Fruit fly (Drosophila melanogaster) whole organism: ENCODE data around the gene Kr-h1.
A peak's percentile ranks its signal among the peaks of the same experiment; 100 is the strongest.

ENCODE experiments used
- CG8478 ChIP-seq: fragments of >200 bp; optimal IDR thresholded peaks from 2 replicates; lab custom pipeline; 2018; ENCODE audit warnings: inconsistent platforms
- Dll ChIP-seq: fragments of >200 bp; optimal IDR thresholded peaks from 2 replicates; lab custom pipeline; 2017
- EcR ChIP-seq, 2 experiments: fragments of >200 bp; optimal IDR thresholded peaks; 2 replicates each; lab custom pipeline; 2017; ENCODE audit warnings: missing biosample characterization in 2 of 2, missing genetic modification characterization in 2 of 2, missing genetic modification reagents in 2 of 2
- pan ChIP-seq: fragments of >200 bp; optimal IDR thresholded peaks from 2 replicates; lab custom pipeline; 2017
- psq ChIP-seq: fragments of >200 bp; optimal IDR thresholded peaks from 2 replicates; lab custom pipeline; 2017
- usp ChIP-seq: fragments of >200 bp; optimal IDR thresholded peaks from 2 replicates; lab custom pipeline; 2017; ENCODE audit warnings: missing biosample characterization, missing genetic modification characterization, mixed read lengths

Gene Kr-h1

DNA sequence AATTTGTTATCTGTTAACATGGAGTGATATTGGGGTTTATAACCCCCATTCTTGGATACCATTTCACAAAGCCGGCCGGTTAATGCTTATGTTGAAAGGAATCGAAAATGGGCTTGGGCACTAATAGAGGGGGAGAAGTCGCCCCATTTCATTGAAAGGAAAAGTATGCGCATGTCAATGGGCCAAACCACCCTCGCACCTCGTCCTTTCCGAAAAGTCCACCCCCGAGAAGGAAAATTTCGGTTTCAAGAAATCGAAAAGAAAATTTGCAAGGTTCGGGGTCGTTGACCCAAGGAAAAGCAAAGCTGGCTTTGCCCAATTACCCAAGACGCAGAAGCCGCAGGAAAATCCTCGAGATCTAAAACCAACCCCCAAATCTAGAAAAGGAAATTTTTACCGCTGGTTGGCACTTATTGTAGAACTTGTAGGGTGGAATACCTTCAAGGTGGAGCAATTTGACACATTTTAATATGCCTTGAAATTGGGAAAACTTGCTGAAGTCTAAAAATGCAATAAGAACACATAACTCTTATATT lies 5.5 kb upstream of the Kr-h1 start:
- TF ChIP-seq EcR (GFP tag; optimal IDR thresholded peaks at IDR 0.05; lab: Kevin White, UChicago), result peak in 1 of 2 experiments; percentile 16
- TF ChIP-seq psq (lab: Kevin White, UChicago), result no peak

DNA sequence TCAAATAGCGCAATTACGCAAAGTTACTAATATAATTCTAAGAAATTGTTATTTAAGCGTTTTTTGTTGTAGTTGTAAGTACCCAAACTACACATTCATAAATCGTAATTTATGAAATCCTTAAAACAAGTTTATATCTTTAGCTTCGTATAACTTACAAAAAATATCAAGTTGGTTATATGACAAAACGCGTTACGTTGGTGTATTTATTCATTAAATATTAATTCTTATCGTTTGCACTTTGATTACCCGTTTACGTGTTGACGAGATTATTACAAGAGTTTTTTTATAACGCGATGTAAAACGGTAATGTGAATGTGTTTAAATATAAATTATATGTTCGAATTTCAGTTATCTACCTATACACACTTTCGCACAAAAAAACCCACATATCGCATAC lies 4.8 kb upstream of the Kr-h1 start:
- no peak for TF ChIP-seq usp (GFP tag; lab: Kevin White, UChicago)
- TF ChIP-seq psq (lab: Kevin White, UChicago), result no peak
- TF ChIP-seq pan (lab: Kevin White, UChicago), result no peak
- TF ChIP-seq CG8478 (lab: Kevin White, UChicago), result no peak
- no peak for TF ChIP-seq EcR (GFP tag; optimal IDR thresholded peaks at IDR 0.05; lab: Kevin White, UChicago)
- TF ChIP-seq Dll (lab: Kevin White, UChicago), result no peak

DNA sequence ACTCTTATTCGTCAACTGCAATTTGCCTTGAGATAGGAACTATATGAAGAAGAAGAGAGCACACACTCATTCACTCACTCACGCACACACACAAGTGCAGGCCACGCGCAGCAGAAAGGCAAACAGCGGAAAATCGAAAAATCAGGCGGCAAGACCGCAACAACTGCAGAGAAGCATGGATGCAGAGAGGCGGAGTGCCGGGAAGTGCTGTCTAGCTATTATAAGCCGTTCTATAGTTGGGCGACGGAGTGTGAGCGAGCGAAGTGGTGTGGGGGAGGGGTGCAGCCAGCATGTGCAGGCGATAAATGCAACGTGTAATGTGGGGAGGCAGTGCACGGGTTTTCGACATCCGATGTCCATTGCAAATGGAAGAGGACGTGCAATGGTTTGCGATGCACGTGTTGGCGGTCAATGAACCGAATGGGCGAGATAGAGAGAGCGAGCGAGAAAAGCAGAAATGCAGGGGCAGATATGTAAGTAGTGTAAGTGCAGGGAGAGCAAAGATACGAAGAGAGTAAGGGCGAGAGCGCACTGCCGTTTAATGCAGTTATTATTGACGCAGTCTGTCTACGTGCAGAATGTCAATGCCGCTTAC lies 3.5 kb upstream of the Kr-h1 start:
- TF ChIP-seq usp (GFP tag; lab: Kevin White, UChicago), result no peak
- peak; percentile 99 to 100 for TF ChIP-seq EcR (GFP tag; optimal IDR thresholded peaks at IDR 0.05; lab: Kevin White, UChicago)

DNA sequence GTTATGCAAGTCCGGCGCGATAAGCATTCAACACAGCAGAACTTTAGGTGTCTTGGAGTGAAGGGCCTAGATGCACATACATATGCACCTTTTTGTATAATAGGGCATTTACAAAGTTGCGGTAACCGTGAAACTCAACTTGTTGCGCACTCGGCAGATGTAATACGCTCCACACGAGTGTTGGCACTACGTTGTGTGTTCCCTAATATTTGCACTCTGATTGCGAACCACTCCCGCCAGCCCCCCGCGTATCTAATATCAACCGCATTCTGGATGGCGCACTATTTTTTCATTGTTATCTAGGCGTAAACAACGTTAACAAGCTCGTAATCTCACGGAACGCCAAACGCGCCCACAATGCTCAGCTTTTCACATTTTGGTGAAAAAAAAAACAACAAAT lies 2.1 kb upstream of the Kr-h1 start:
- TF ChIP-seq CG8478 (lab: Kevin White, UChicago) (no peak), usp (GFP tag; lab: Kevin White, UChicago) (no peak), psq (lab: Kevin White, UChicago) (no peak), pan (lab: Kevin White, UChicago) (no peak), Dll (lab: Kevin White, UChicago) (no peak), EcR (GFP tag; optimal IDR thresholded peaks at IDR 0.05; lab: Kevin White, UChicago) (no peak)

DNA sequence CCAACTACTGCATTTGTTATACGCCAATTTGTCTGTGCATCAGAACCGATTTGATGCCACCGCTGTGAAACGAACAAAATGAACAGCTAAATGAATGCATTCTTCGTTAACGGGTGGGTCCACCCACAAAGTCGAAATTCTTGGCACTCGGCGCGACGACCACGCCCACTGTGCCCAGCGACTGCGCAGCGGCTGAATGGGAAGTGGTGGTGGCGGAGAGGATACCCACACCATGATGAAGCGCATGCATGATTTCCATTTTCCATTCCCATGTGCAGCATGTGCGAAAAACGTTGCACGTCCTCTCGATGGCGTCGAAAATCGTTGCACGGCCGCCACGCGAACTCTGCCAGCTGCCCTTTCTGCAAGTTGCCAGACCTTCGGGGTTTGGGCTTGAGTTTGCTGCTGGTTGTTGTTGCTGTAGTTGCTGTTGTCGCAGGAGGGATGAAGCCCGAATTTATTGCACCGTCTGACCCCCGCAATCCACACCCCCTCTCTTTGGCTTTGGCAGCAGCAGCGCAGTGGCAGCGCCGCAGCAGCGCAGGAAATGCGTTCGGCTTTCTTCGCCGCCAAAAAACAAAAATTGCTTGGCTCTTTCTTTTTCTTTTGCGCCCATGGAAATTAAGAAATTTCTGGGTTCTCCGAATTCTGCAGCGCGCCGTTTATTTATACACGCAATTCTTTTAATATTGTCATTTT lies 1.1 kb upstream of the Kr-h1 start:
- TF ChIP-seq usp (GFP tag; lab: Kevin White, UChicago) (no peak), EcR (GFP tag; optimal IDR thresholded peaks at IDR 0.05; lab: Kevin White, UChicago) (peak in 1 of 2 experiments; percentile 71)

DNA sequence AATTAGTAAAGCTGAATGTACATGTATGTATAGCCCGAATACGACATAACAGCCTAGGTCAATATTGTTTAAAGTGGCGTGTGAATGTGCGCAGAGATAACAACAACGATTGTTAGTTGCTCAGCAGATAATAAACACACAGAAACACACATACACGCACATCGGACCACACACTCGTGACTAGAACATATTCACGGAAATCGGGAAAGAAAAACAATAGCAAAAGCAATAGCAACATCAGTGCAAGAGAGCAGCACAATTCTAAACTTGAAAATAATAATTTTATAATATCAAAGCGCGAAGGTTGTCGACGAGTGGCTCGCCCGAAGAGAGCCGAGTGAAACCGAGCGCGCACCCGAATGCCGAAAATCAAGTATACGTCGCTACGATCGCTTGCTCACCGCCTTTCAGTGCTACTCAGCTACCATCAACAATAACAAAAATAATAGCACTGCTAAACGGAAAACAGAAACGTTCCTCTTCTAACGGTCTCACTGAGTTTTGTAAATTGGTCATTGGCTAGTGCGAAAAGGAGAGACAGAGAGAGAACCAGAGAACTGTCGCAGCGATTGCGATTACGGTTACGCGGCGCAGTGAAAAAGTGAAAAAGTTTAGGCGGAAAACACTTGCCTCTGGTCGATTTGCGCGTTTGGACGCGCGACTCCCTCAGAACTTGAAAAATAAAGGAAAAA lies 679 bp downstream of the Kr-h1 start:
- TF ChIP-seq Dll (lab: Kevin White, UChicago) (no peak), usp (GFP tag; lab: Kevin White, UChicago) (no peak), EcR (GFP tag; optimal IDR thresholded peaks at IDR 0.05; lab: Kevin White, UChicago) (no peak), CG8478 (lab: Kevin White, UChicago) (no peak), pan (lab: Kevin White, UChicago) (no peak), psq (lab: Kevin White, UChicago) (no peak)

DNA sequence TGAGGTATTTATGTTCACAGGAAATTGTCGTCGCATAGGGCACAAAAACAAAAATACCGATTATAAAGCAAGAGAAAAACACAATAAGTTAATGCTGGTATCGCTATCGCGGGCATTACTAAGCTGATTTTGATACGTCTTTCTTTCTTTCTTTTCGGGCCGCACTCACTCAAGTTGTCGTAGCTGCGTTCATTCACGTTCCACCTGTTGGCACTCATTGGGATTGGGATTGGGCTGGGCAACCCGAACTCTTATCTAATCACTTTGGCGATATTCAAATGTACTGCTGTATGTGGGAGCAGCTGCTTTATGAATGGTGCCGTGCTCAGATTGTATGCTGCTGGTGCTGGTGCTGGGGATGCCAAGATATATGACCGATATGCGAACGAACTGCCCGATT lies 2.3 kb downstream of the Kr-h1 start:
- TF ChIP-seq usp (GFP tag; lab: Kevin White, UChicago), result no peak

DNA sequence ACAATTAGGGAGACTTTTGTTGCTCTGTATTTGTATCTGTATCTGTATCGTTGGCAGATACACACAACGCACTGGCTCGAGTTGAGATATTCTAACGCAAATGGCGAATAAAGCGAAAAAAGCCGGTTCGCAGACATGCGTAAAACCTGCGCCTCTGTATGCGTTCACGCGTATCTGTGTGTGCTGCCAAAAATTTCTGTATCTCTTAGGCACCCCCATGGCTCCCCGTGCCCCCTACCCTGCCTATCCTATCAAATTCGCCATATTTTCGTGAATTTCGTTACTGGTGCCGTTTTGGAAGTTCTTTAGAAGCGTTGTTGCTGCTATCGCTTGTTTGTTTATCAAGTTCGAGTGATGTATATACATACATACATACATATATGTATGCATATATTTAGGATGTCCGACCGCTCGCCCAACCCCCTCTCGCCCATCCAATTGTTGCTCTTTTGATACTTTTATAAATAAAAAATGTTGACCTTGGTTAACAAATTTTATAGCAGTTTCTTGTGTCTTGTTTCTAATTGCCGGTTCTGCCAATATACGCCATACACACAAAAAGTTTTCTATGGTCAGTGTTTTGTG lies 3.4 kb downstream of the Kr-h1 start:
- TF ChIP-seq pan (lab: Kevin White, UChicago) (no peak), EcR (GFP tag; optimal IDR thresholded peaks at IDR 0.05; lab: Kevin White, UChicago) (no peak), psq (lab: Kevin White, UChicago) (no peak), CG8478 (lab: Kevin White, UChicago) (no peak), Dll (lab: Kevin White, UChicago) (no peak), usp (GFP tag; lab: Kevin White, UChicago) (no peak)

DNA sequence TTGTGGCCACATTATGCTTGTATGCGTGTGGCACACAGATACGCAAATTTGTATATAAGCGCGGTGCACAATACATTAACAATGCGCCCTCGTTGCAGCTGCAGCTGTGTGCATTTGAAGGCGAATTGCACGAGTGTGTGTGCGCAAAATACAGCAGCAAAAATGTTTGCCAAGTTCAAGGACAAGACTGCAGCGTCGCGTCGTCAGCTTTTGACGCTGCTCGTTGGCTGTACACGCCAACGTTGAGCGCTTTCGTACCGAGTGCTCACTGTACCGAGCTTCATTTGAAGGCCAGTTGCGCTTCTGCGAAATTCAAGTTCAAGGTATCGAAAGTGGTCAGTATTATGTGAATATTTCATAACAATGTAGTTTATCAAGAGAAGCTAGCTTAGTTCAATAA lies 4.4 kb downstream of the Kr-h1 start:
- no peak for TF ChIP-seq pan (lab: Kevin White, UChicago)
- no peak for TF ChIP-seq usp (GFP tag; lab: Kevin White, UChicago)
- no peak for TF ChIP-seq CG8478 (lab: Kevin White, UChicago)
- no peak for TF ChIP-seq Dll (lab: Kevin White, UChicago)
- no peak for TF ChIP-seq EcR (GFP tag; optimal IDR thresholded peaks at IDR 0.05; lab: Kevin White, UChicago)
- no peak for TF ChIP-seq psq (lab: Kevin White, UChicago)

DNA sequence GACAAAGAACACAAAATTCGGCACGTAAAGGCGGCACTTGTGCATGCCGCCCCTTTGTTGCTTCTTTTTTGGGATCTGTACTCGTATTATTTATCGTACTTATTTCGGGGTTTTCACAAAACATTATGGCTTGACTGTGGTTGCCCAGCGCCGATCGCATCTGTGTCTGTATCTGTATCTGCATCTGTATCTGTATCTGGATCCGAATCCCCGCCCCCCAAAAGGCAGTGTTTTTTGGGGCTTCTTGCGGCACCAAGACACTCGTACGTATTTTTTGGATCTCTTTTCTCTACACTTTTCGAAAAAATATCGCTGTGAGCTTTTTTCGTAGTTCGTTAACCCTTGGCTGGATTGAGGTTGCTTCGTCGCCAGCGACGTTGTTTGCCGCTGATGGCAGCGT lies 5.3 kb downstream of the Kr-h1 start:
- TF ChIP-seq EcR (GFP tag; optimal IDR thresholded peaks at IDR 0.05; lab: Kevin White, UChicago) (peak in 1 of 2 experiments; percentile 55), CG8478 (lab: Kevin White, UChicago) (no peak)

DNA sequence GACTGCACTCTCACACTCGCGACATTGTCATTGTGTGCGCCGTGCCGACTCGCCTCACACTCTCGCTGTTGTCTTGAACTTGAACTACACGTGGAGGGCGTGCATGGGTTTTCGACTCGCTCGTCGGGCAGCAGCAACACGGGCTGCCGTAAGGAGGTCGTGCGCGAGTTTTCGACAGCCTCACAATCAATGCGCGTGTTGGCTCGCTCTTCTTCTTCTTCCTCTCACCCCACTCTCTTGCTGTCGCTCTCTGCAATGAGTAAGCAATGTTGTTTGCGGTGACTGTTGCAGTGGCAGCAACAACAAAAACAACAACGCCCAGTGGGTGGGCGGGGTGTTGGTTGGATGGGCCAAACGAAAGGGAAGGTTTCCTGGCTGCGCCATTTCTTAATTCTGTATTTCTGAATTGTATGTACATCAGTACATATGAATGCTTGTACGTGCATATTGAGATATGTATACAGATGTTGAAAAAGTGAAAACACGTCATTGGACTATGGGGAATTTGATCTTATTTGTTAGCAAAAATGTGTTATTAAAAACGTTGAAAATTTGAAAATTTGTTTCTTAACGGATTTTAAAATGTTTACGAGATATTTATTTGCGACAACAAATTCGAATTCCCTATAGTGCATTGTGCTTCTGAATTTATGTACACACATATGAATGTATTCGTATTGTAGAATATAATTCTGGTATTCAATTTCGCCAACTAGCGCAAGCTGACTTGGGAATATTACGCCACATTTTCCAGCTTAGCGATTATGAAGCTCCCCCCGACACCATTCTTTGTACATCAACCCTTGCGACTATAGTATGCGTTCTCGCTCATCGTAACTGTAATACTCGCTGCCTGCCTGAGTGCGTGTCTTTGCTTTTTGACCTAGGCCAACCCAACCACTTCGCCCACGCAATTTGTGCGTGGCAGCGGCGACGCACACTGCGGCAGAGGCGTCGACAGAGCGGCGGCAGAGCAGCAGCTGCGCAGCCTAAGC lies 6.3 kb downstream of the Kr-h1 start:
- peak; percentile 90 for TF ChIP-seq Dll (lab: Kevin White, UChicago)
- no peak for TF ChIP-seq CG8478 (lab: Kevin White, UChicago)
- TF ChIP-seq pan (lab: Kevin White, UChicago), result no peak
- TF ChIP-seq EcR (GFP tag; optimal IDR thresholded peaks at IDR 0.05; lab: Kevin White, UChicago), result peak; percentile 92 to 97
- no peak for TF ChIP-seq usp (GFP tag; lab: Kevin White, UChicago)
